3 fruit fly cellular contexts compared by ENCODE assay signal in the genomic region with DNA sequence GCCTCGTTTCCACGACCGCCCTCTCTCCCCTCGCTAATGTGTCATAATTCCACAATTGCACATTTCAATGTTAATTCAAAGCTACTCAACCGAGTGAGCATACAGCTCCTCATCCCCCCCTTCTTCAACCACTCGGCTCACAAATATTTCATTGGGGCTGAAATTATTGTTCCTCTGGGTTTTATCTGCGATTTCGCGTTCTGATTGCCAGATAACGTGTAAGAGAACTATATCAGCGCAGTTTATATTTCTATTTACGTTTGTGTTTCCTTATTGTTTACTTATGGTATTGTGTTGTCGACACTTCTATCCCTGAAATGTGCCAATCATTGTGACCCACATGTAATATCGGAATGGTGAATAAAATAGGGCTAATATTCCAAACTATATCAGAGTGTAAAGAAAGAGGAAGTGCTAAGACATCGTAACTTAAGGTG.
TF ChIP-seq lines count a peak whose summit lies in the region.

No protein-coding gene starts in this region.

- no peak for TF ChIP-seq CTCF in whole organism, embryonic (GFP tag; optimal IDR thresholded peaks at IDR 0.05; lab: Kevin White, UChicago)

TF ChIP-seq in whole organism, adult, 20 proteins besides CTCF, POLR2A, EP300 and RAD21:
- peak; percentile 99 for TF ChIP-seq cic (GFP tag; optimal IDR thresholded peaks at IDR 0.05; lab: Kevin White, UChicago)
- peak; percentile 39 for TF ChIP-seq Crg-1 (GFP tag; optimal IDR thresholded peaks at IDR 0.05; lab: Kevin White, UChicago)
- peak; percentile 6 for TF ChIP-seq CG7101 (tag; optimal IDR thresholded peaks at IDR 0.05; lab: Kevin White, UChicago)
- TF ChIP-seq CG33017 (tag; optimal IDR thresholded peaks at IDR 0.05; lab: Kevin White, UChicago): peak; percentile 40
- TF ChIP-seq CG12768 (GFP tag; optimal IDR thresholded peaks at IDR 0.05; lab: Kevin White, UChicago): peak; percentile 82
- no peak for TF ChIP-seq CG5204 (GFP tag; optimal IDR thresholded peaks at IDR 0.05; lab: Kevin White, UChicago)
- peak in 1 of 2 experiments; percentile 88 for TF ChIP-seq cnc (optimal IDR thresholded peaks at IDR 0.05; lab: Kevin White, UChicago)
- TF ChIP-seq Mnt (GFP tag; optimal IDR thresholded peaks at IDR 0.05; lab: Kevin White, UChicago): peak; percentile 68
- TF ChIP-seq ovo (GFP tag; optimal IDR thresholded peaks at IDR 0.05; lab: Kevin White, UChicago): peak; percentile 30
- no peak for TF ChIP-seq CG7045 (GFP tag; optimal IDR thresholded peaks at IDR 0.05; lab: Kevin White, UChicago)
- TF ChIP-seq CG11617 (GFP tag; optimal IDR thresholded peaks at IDR 0.05; lab: Kevin White, UChicago): peak; percentile 18
- peak; percentile 90 for TF ChIP-seq kay (GFP tag; lab: Kevin White, UChicago; ENCODE audit: borderline replicate concordance)
- no peak for TF ChIP-seq Hr96 (GFP tag; optimal IDR thresholded peaks at IDR 0.05; lab: Kevin White, UChicago)

TF ChIP-seq in whole organism, embryonic, 481 proteins besides CTCF, POLR2A, EP300 and RAD21 (continues in another document):
- TF ChIP-seq CG8944 (GFP tag; optimal IDR thresholded peaks at IDR 0.05; lab: Kevin White, UChicago) (no peak), gfzf (GFP tag; optimal IDR thresholded peaks at IDR 0.05; lab: Kevin White, UChicago) (no peak), CG2199 (GFP tag; IDR thresholded peaks at IDR 0.05; lab: Robert Waterston, UW) (0 out of 3 replicates have a peak, but pooled peaks have one; percentile 39), CG31365 (tag; optimal IDR thresholded peaks at IDR 0.05; lab: Kevin White, UChicago) (no peak), Trl (optimal IDR thresholded peaks at IDR 0.05; lab: Kevin White, UChicago) (peak in 1 of 2 experiments; percentile 10), Trl (GFP tag; optimal IDR thresholded peaks at IDR 0.05; lab: Kevin White, UChicago) (no peak), pros (GFP tag; optimal IDR thresholded peaks at IDR 0.05; lab: Kevin White, UChicago) (no peak), cg (GFP tag; optimal IDR thresholded peaks at IDR 0.05; lab: Kevin White, UChicago) (peak; percentile 5), pan (optimal IDR thresholded peaks at IDR 0.05; lab: Kevin White, UChicago) (no peak), pan (GFP tag; optimal IDR thresholded peaks at IDR 0.05 in 1 of 2, IDR thresholded peaks at IDR 0.05 in 1 of 2) (no peak), CG32772 (GFP tag; IDR thresholded peaks at IDR 0.05; lab: Robert Waterston, UW) (no peak), CG12071 (GFP tag; optimal IDR thresholded peaks at IDR 0.05; lab: Kevin White, UChicago) (peak; percentile 12), Ada2b (GFP tag; IDR thresholded peaks at IDR 0.05; lab: Robert Waterston, UW) (no peak), klu (GFP tag; IDR thresholded peaks at IDR 0.05; lab: Robert Waterston, UW) (no peak), HLH4C (GFP tag; IDR thresholded peaks at IDR 0.05; lab: Robert Waterston, UW; ENCODE audit: partially characterized antibody) (no peak), zfh1 (GFP tag; IDR thresholded peaks at IDR 0.05; lab: Robert Waterston, UW) (no peak; the same call in 2 of the 3 replicates), pfk (GFP tag; optimal IDR thresholded peaks at IDR 0.05; lab: Kevin White, UChicago) (peak; percentile 16), CG8290 (GFP tag; optimal IDR thresholded peaks at IDR 0.05; lab: Kevin White, UChicago) (no peak), CG8290 (tag; optimal IDR thresholded peaks at IDR 0.05; lab: Kevin White, UChicago) (peak in 1 of 2 experiments; percentile 12), CG10543 (GFP tag; optimal IDR thresholded peaks at IDR 0.05; lab: Kevin White, UChicago) (no peak), exex (tag; optimal IDR thresholded peaks at IDR 0.05; lab: Kevin White, UChicago) (peak; percentile 86), CG17359 (tag; optimal IDR thresholded peaks at IDR 0.05; lab: Kevin White, UChicago) (no peak), vvl (GFP tag; IDR thresholded peaks at IDR 0.05; lab: Robert Waterston, UW) (0 out of 2 replicates have a peak, but pooled peaks have one; percentile 4), CG31224 (GFP tag; IDR thresholded peaks at IDR 0.05; lab: Robert Waterston, UW) (no peak), dysf (GFP tag; IDR thresholded peaks at IDR 0.05; lab: Robert Waterston, UW) (no peak; the same call in 2 of the 3 replicates), CG11695 (GFP tag; IDR thresholded peaks at IDR 0.05; lab: Robert Waterston, UW) (no peak), inv (GFP tag; IDR thresholded peaks at IDR 0.05; lab: Robert Waterston, UW; ENCODE audit: partially characterized antibody) (no peak), Doc2 (GFP tag; IDR thresholded peaks at IDR 0.05; lab: Robert Waterston, UW) (no peak), stc (GFP tag; IDR thresholded peaks at IDR 0.05; lab: Robert Waterston, UW) (no peak), dm (GFP tag; optimal IDR thresholded peaks at IDR 0.05; lab: Kevin White, UChicago) (no peak), CG10462 (GFP tag; optimal IDR thresholded peaks at IDR 0.05; lab: Kevin White, UChicago) (no peak), fd102C (GFP tag; optimal IDR thresholded peaks at IDR 0.05; lab: Kevin White, UChicago) (no peak), CG1529 (GFP tag; optimal IDR thresholded peaks at IDR 0.05; lab: Kevin White, UChicago) (no peak), Dad (GFP tag; optimal IDR thresholded peaks at IDR 0.05; lab: Kevin White, UChicago) (no peak), Hey (tag; optimal IDR thresholded peaks at IDR 0.05; lab: Kevin White, UChicago) (peak; percentile 32), Mad (GFP tag; optimal IDR thresholded peaks at IDR 0.05; lab: Kevin White, UChicago) (no peak), sug (tag; optimal IDR thresholded peaks at IDR 0.05; lab: Kevin White, UChicago) (peak; percentile 87)

TF ChIP-seq in whole organism, prepupa, 60 proteins besides CTCF, POLR2A, EP300 and RAD21:
- TF ChIP-seq CG1621 (tag; optimal IDR thresholded peaks at IDR 0.05; lab: Kevin White, UChicago) (no peak), Eip75B (GFP tag; optimal IDR thresholded peaks at IDR 0.05; lab: Kevin White, UChicago) (no peak), fkh (GFP tag; optimal IDR thresholded peaks at IDR 0.05; lab: Kevin White, UChicago) (peak; percentile 74), OdsH (GFP tag; optimal IDR thresholded peaks at IDR 0.05; lab: Kevin White, UChicago) (no peak), Sox14 (GFP tag; optimal IDR thresholded peaks at IDR 0.05; lab: Kevin White, UChicago) (no peak), vri (GFP tag; optimal IDR thresholded peaks at IDR 0.05; lab: Kevin White, UChicago) (peak; percentile 87), eg (GFP tag; IDR thresholded peaks at IDR 0.05; lab: Robert Waterston, UW) (no peak), spab (GFP tag; optimal IDR thresholded peaks at IDR 0.05; lab: Kevin White, UChicago) (no peak), Hr4 (GFP tag; optimal IDR thresholded peaks at IDR 0.05; lab: Kevin White, UChicago) (no peak), CG11294 (GFP tag; IDR thresholded peaks at IDR 0.05; lab: Robert Waterston, UW) (no peak), CG10631 (GFP tag; optimal IDR thresholded peaks at IDR 0.05; lab: Kevin White, UChicago) (no peak), dsx (GFP tag; optimal IDR thresholded peaks at IDR 0.05; lab: Kevin White, UChicago; ENCODE audit: poor library complexity, severe bottlenecking) (no peak)
